Worm (Caenorhabditis elegans): ENCODE data around the gene npr-41.

DNA sequence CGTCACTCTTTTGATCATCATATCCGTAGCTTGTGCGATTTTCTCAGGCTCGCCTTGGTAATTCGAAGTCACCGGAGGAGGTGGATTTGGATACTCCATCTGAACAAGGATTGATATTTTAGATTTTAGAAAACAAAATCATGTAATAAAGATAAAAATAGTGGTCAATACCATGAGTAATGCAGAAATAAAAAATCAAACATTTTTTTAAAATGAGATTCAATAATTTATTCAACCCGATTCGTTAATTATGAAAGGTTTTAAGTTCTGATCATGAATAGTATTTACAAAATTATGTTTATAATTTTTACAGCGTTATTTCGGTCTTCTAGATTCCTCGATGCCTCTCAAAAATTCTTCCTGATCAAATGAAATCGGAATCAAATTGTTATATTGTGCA, 23.2 kb downstream of the npr-41 start, which contains the start of gene mdt-8:
- TF ChIP-seq unc-62 (GFP tag; optimal IDR thresholded peaks at IDR 0.05) = no peak
- no peak for TF ChIP-seq blmp-1 (tag; optimal IDR thresholded peaks at IDR 0.05)
- TF ChIP-seq nhr-2 (tag; optimal IDR thresholded peaks at IDR 0.05) = no peak
- no peak for TF ChIP-seq nhr-12 (tag; optimal IDR thresholded peaks at IDR 0.05)
- no peak for TF ChIP-seq ham-2 (GFP tag; optimal IDR thresholded peaks at IDR 0.05)
- no peak for TF ChIP-seq nhr-28 (tag; optimal IDR thresholded peaks at IDR 0.05)
- TF ChIP-seq nhr-76 (tag; optimal IDR thresholded peaks at IDR 0.05) = no peak
- no peak for TF ChIP-seq ces-1 (GFP tag; optimal IDR thresholded peaks at IDR 0.05)
- no peak for TF ChIP-seq sptf-1 (tag; optimal IDR thresholded peaks at IDR 0.05)
- no peak for TF ChIP-seq nhr-237 (tag; optimal IDR thresholded peaks at IDR 0.05)
- no peak for TF ChIP-seq unc-39 (tag; optimal IDR thresholded peaks at IDR 0.05)
